Fruit fly (Drosophila melanogaster): ENCODE results near the gene CG11403.

DNA sequence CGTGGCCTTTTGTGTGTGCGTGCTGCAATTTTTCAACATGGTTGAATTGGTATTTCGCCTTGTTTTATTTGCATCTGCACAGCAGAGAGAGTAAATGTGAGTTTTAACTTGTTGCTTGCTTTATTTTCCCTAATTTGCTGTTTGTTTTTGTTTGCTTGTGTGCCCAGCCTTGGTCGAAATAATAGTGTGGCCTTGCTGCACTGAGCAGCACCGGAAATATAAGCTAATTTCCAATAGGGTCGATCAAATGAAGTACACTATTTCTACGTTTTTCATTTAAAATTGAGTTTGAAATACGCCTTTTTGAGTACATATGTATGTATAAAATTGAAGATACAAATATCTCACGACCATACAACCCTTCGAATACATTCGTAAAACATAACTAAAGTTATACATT, 23.0 kb downstream of the CG11403 start:
- no peak for TF ChIP-seq CTCF (optimal IDR thresholded peaks at IDR 0.05)
- no peak for TF ChIP-seq CG8478 (optimal IDR thresholded peaks at IDR 0.05)
